Worm (Caenorhabditis elegans) whole organism, L3 larva: ENCODE measurements around the gene F44F4.3.
A peak's percentile ranks its signal among the peaks of the same experiment; 100 is the strongest.
"Not testable (repeated sequence)": the region's sequence is repeated elsewhere in the genome, so short reads cannot be mapped to it uniquely, and the experiment has no call there.

ENCODE experiments used
- R02D3.7 ChIP-seq: fragments of 150-350 bp; optimal IDR thresholded peaks from 2 replicates; lab custom pipeline; 2014; ENCODE audit warnings: missing biosample characterization, missing genetic modification characterization
- ZK546.5 ChIP-seq: sonication (generic microtip); optimal IDR thresholded peaks from 2 replicates; lab custom pipeline; 2017; ENCODE audit warnings: missing biosample characterization, missing genetic modification characterization
- aly-2 ChIP-seq: fragments of 150-350 bp; optimal IDR thresholded peaks from 2 replicates; lab custom pipeline; 2014; ENCODE audit warnings: missing biosample characterization, missing genetic modification characterization
- ama-1 ChIP-seq: fragments of 150-350 bp; optimal IDR thresholded peaks from 2 replicates; lab custom pipeline; 2018
- ceh-16 ChIP-seq: sonication (generic microtip); optimal IDR thresholded peaks from 2 replicates; lab custom pipeline; 2017; ENCODE audit warnings: missing biosample characterization, missing genetic modification characterization
- ceh-28 ChIP-seq: fragments of 150-350 bp; optimal IDR thresholded peaks from 2 replicates; lab custom pipeline; 2014; ENCODE audit warnings: missing biosample characterization, missing genetic modification reagents, missing genetic modification characterization
- ceh-82 ChIP-seq: fragments of 150-350 bp; optimal IDR thresholded peaks from 2 replicates; lab custom pipeline; 2014; ENCODE audit warnings: missing biosample characterization, missing genetic modification characterization
- ceh-9 ChIP-seq: sonication (generic microtip); optimal IDR thresholded peaks from 2 replicates; lab custom pipeline; 2018; ENCODE audit warnings: missing biosample characterization, missing genetic modification characterization
- daf-12 ChIP-seq: fragments of 150-350 bp; optimal IDR thresholded peaks from 2 replicates; lab custom pipeline; 2014; ENCODE audit warnings: missing biosample characterization, missing genetic modification reagents, missing genetic modification characterization
- egl-27 ChIP-seq: sonication (generic microtip); optimal IDR thresholded peaks from 4 replicates; lab custom pipeline; 2017; ENCODE audit warnings: missing biosample characterization, missing genetic modification reagents, missing genetic modification characterization
- egl-5 ChIP-seq: fragments of 150-350 bp; optimal IDR thresholded peaks from 2 replicates; lab custom pipeline; 2017; ENCODE audit warnings: missing biosample characterization, missing genetic modification reagents, missing genetic modification characterization, inconsistent platforms
- elt-1 ChIP-seq: fragments of 150-350 bp; optimal IDR thresholded peaks from 2 replicates; lab custom pipeline; 2014; ENCODE audit warnings: missing biosample characterization, missing genetic modification characterization
- elt-2 ChIP-seq: sonication (generic microtip); optimal IDR thresholded peaks from 2 replicates; lab custom pipeline; 2016; ENCODE audit warnings: missing genetic modification reagents, mild to moderate bottlenecking, missing genetic modification characterization, missing compliant biosample characterization
- elt-3 ChIP-seq, 3 experiments: fragments of 150-350 bp in 1 of 3; sonication (generic microtip) in 2 of 3; optimal IDR thresholded peaks; 2 replicates in 2 of 3; 4 replicates in 1 of 3; lab custom pipeline; 2014 to 2017; ENCODE audit warnings: missing biosample characterization in 3 of 3, missing genetic modification characterization in 3 of 3
- eor-1 ChIP-seq, 2 experiments: fragments of 150-350 bp; optimal IDR thresholded peaks; 2 replicates each; lab custom pipeline; 2014 to 2018; ENCODE audit warnings: missing biosample characterization in 2 of 2, missing genetic modification characterization in 2 of 2
- fos-1 ChIP-seq: fragments of 150-350 bp; optimal IDR thresholded peaks from 2 replicates; lab custom pipeline; 2014; ENCODE audit warnings: missing biosample characterization, missing genetic modification characterization
- jun-1 ChIP-seq: fragments of 150-350 bp; optimal IDR thresholded peaks from 2 replicates; lab custom pipeline; 2014; ENCODE audit warnings: missing biosample characterization, missing genetic modification reagents, missing genetic modification characterization
- lin-15B ChIP-seq: fragments of 150-350 bp; optimal IDR thresholded peaks from 2 replicates; lab custom pipeline; 2014; ENCODE audit warnings: missing biosample characterization, missing genetic modification characterization
- lin-39 ChIP-seq: fragments of 150-350 bp; optimal IDR thresholded peaks from 2 replicates; lab custom pipeline; 2018; ENCODE audit warnings: missing biosample characterization, missing genetic modification reagents, missing genetic modification characterization
- lsy-12 ChIP-seq: sonication (generic microtip); optimal IDR thresholded peaks from 2 replicates; lab custom pipeline; 2016; ENCODE audit warnings: mild to moderate bottlenecking, missing genetic modification characterization, missing compliant biosample characterization
- mdl-1 ChIP-seq: fragments of 150-350 bp; optimal IDR thresholded peaks from 2 replicates; lab custom pipeline; 2014; ENCODE audit warnings: missing biosample characterization, missing genetic modification characterization
- mml-1 ChIP-seq: fragments of 150-350 bp; sonication (generic microtip); optimal IDR thresholded peaks from 3 replicates; lab custom pipeline; 2014; ENCODE audit warnings: missing biosample characterization, missing genetic modification characterization
- nhr-11 ChIP-seq: fragments of 150-350 bp; optimal IDR thresholded peaks from 2 replicates; lab custom pipeline; 2014; ENCODE audit warnings: missing biosample characterization, missing genetic modification characterization
- nhr-12 ChIP-seq: fragments of 150-350 bp; optimal IDR thresholded peaks from 2 replicates; lab custom pipeline; 2014; ENCODE audit warnings: missing biosample characterization, missing genetic modification characterization
- nhr-237 ChIP-seq: fragments of 150-350 bp; optimal IDR thresholded peaks from 2 replicates; lab custom pipeline; 2014; ENCODE audit warnings: missing biosample characterization, missing genetic modification characterization
- nhr-25 ChIP-seq: sonication (generic microtip); optimal IDR thresholded peaks from 2 replicates; lab custom pipeline; 2017; ENCODE audit warnings: missing biosample characterization, missing genetic modification characterization
- nhr-28 ChIP-seq: fragments of 150-350 bp; optimal IDR thresholded peaks from 2 replicates; lab custom pipeline; 2014; ENCODE audit warnings: missing biosample characterization, missing genetic modification characterization
- nhr-43 ChIP-seq: sonication (generic microtip); optimal IDR thresholded peaks from 2 replicates; lab custom pipeline; 2016; ENCODE audit warnings: mild to moderate bottlenecking, missing genetic modification characterization, missing compliant biosample characterization; ENCODE audit not compliant: poor library complexity, severe bottlenecking
- nhr-67 ChIP-seq: fragments of 150-350 bp; optimal IDR thresholded peaks from 2 replicates; lab custom pipeline; 2014; ENCODE audit warnings: missing biosample characterization, missing genetic modification characterization
- pha-4 ChIP-seq: fragments of 150-350 bp; optimal IDR thresholded peaks from 2 replicates; lab custom pipeline; 2014; ENCODE audit warnings: missing biosample characterization, missing genetic modification reagents, missing genetic modification characterization
- pqm-1 ChIP-seq: fragments of 150-350 bp; optimal IDR thresholded peaks from 2 replicates; lab custom pipeline; 2017; ENCODE audit warnings: missing biosample characterization, missing genetic modification characterization, inconsistent platforms
- skn-1 ChIP-seq: fragments of 150-350 bp; optimal IDR thresholded peaks from 2 replicates; lab custom pipeline; 2014; ENCODE audit warnings: missing biosample characterization, missing genetic modification characterization
- snpc-4 ChIP-seq: fragments of 150-350 bp; optimal IDR thresholded peaks from 2 replicates; lab custom pipeline; 2014; ENCODE audit warnings: missing biosample characterization, missing genetic modification characterization
- tbx-2 ChIP-seq: sonication (generic microtip); optimal IDR thresholded peaks from 2 replicates; lab custom pipeline; 2016; ENCODE audit warnings: mild to moderate bottlenecking, missing genetic modification characterization, missing compliant biosample characterization
- unc-62 ChIP-seq: fragments of 150-350 bp; sonication (generic microtip); optimal IDR thresholded peaks from 4 replicates; lab custom pipeline; 2014; ENCODE audit warnings: missing biosample characterization, missing genetic modification reagents, missing genetic modification characterization
- zag-1 ChIP-seq: fragments of 150-350 bp; optimal IDR thresholded peaks from 2 replicates; lab custom pipeline; 2014; ENCODE audit warnings: missing biosample characterization, missing genetic modification characterization
- ztf-11 ChIP-seq: fragments of 150-350 bp; optimal IDR thresholded peaks from 2 replicates; lab custom pipeline; 2014; ENCODE audit warnings: missing biosample characterization, missing genetic modification characterization

The F44F4.3 gene

DNA sequence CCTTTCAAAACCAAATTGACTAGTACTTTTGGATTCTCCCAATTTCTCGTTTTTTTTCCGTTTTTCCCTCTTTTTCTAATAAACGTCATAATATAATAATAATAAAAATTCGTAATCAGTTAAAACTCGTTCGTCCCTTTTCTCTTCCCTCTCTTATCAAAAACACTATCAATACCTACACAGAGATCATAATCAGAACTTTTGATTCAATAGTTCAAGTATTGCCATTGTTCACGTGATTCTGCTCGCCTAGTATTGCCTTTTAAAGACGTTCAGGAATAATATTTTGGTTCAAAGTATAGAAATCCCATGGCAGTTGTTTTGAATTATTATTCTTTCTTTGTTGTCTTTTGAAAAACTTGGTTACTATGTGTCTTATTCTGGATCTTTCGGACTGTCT is 39.0 kb upstream of the F44F4.3 start:
- TF ChIP-seq elt-3 (tag; optimal IDR thresholded peaks at IDR 0.05; lab: Kevin White, UChicago) (peak; percentile 16 to 65 (median 18)), fos-1 (tag; lab: Kevin White, UChicago) (no peak), nhr-237 (tag; lab: Kevin White, UChicago) (no peak), tbx-2 (tag; lab: Kevin White, UChicago) (no peak), ceh-82 (tag; lab: Kevin White, UChicago) (no peak), nhr-11 (tag; lab: Kevin White, UChicago) (no peak), nhr-25 (peak; percentile 2), eor-1 (tag; optimal IDR thresholded peaks at IDR 0.05; lab: Kevin White, UChicago) (no peak), egl-5 (tag; lab: Kevin White, UChicago) (no peak), lin-15B (no peak), lin-39 (tag; lab: Kevin White, UChicago) (no peak), zag-1 (tag; lab: Kevin White, UChicago) (no peak), pha-4 (tag; lab: Kevin White, UChicago) (peak; percentile 44), nhr-12 (tag; lab: Kevin White, UChicago) (no peak), ceh-16 (tag; lab: Kevin White, UChicago) (no peak), ceh-9 (tag; lab: Kevin White, UChicago) (no peak), ceh-28 (tag; lab: Kevin White, UChicago) (no peak), aly-2 (tag; lab: Kevin White, UChicago) (no peak), lsy-12 (tag; lab: Kevin White, UChicago) (peak; percentile 3), jun-1 (tag; lab: Kevin White, UChicago) (peak; percentile 73), nhr-67 (tag; lab: Kevin White, UChicago) (no peak), R02D3.7 (no peak), pqm-1 (tag; lab: Kevin White, UChicago) (peak; percentile 97), elt-1 (tag; lab: Kevin White, UChicago) (no peak), nhr-43 (tag; lab: Kevin White, UChicago) (peak; percentile 24), elt-2 (peak; percentile 93), skn-1 (peak; percentile 34), snpc-4 (tag; lab: Kevin White, UChicago) (peak; percentile 34)

DNA sequence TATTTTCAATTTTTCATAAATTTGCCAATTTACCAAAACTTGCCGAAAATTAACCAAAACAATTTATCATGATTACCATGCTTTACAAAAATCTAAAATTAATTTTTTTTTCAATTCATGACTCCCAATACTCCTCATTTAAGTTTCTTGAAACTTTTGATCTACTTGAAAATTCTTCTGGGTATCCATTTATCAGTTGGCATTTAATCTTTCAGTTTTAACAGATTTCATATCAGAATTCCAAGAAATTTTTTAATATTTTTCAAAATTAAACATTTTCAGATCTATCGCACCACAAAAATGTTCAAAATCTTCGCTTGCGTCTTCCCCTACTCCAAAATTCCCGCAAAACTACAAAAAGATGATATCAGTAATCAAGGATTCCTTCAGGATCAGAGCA is 38.2 kb upstream of the F44F4.3 start, which contains the start of gene Y19D2B.2:
TSS of gene Y19D2B.2 (plus strand) at position 301 of the 400 bp plus-strand sequence.
- TF ChIP-seq jun-1 (tag; lab: Kevin White, UChicago) (no peak), mml-1 (tag; lab: Kevin White, UChicago) (no peak), fos-1 (tag; lab: Kevin White, UChicago) (no peak), snpc-4 (tag; lab: Kevin White, UChicago) (no peak), mdl-1 (no peak), pha-4 (tag; lab: Kevin White, UChicago) (no peak), aly-2 (tag; lab: Kevin White, UChicago) (no peak), elt-1 (tag; lab: Kevin White, UChicago) (no peak), ama-1 (no peak), ztf-11 (tag; lab: Kevin White, UChicago) (no peak), ZK546.5 (tag; lab: Kevin White, UChicago) (no peak), daf-12 (tag; lab: Kevin White, UChicago) (no peak), nhr-28 (tag; lab: Kevin White, UChicago) (no peak), lin-39 (tag; lab: Kevin White, UChicago) (no peak), nhr-25 (no peak), unc-62 (no peak), nhr-12 (tag; lab: Kevin White, UChicago) (no peak), egl-27 (tag; lab: Kevin White, UChicago) (no peak), zag-1 (tag; lab: Kevin White, UChicago) (no peak), pqm-1 (tag; lab: Kevin White, UChicago) (no peak)
- TF ChIP-seq, all 47 proteins: peak for 0

DNA sequence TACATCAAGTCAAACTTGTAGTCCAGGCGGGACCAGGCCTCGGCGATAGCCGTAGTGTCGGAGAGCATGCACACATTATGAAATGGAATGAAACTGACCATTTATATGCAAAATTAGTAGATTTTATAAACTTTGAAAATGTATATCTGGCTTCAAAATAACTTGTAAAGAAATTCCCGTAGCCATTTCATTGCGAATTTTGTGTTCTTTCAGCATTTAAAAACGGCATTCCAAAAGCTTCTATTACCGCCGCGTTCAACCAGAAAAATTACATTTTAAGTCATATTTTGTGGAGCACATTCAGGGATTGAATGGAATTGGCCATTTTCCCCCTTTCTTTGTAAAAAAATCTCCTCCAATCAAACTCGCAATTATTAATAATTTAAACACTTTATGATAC is 37.2 kb upstream of the F44F4.3 start, which contains the start of gene Y19D2B.1:
TSS of gene Y19D2B.1 (minus strand) at position 101 of the 400 bp plus-strand sequence.
- TF ChIP-seq ceh-16, egl-27, aly-2 (tag; lab: Kevin White, UChicago): not testable (repeated sequence)
- TF ChIP-seq, all 47 proteins: peak for 0; not testable (repeated sequence) for 47
